Fruit fly (Drosophila melanogaster): ENCODE results near the gene BicD.
A peak's percentile ranks its signal among the peaks of the same experiment; 100 is the strongest.

BicD gene

dm6 chr2L:17449608-17450504 is 23.2 kb downstream of the BicD start, which contains the start of gene dl (continued):
- no peak for TF ChIP-seq hkb (optimal IDR thresholded peaks at IDR 0.05)
- peak; percentile 9; the same call in 1 of the 2 replicates for TF ChIP-seq hkb (GFP tag; IDR thresholded peaks at IDR 0.05)
- peak; percentile 35; the same call in 1 of the 2 replicates for TF ChIP-seq ato (GFP tag; IDR thresholded peaks at IDR 0.05; ENCODE audit: partially characterized antibody)
- peak; percentile 6 for TF ChIP-seq CG12659 (GFP tag; optimal IDR thresholded peaks at IDR 0.05)
- TF ChIP-seq CG13287 (GFP tag; IDR thresholded peaks at IDR 0.05; ENCODE audit: partially characterized antibody) = peak; percentile 38; the same call in 1 of the 2 replicates
- peak; percentile 42 for TF ChIP-seq CG13624 (GFP tag; optimal IDR thresholded peaks at IDR 0.05)
- TF ChIP-seq slbo (GFP tag; IDR thresholded peaks at IDR 0.05) = peak; percentile 28
- peak; percentile 10 for TF ChIP-seq gfzf (GFP tag; optimal IDR thresholded peaks at IDR 0.05)
- peak; percentile 18 for TF ChIP-seq gem (tag; optimal IDR thresholded peaks at IDR 0.05)
- TF ChIP-seq CG13123 (GFP tag; optimal IDR thresholded peaks at IDR 0.05) = no peak
- 0 out of 2 replicates have a peak, but pooled peaks have one; percentile 22 for TF ChIP-seq Atf6 (GFP tag; IDR thresholded peaks at IDR 0.05)
- peak; percentile 12 for TF ChIP-seq schlank (tag; optimal IDR thresholded peaks at IDR 0.05)
- no peak; the same call in 2 of the 3 replicates for TF ChIP-seq so (GFP tag; IDR thresholded peaks at IDR 0.05)
- no peak for TF ChIP-seq shn (GFP tag; optimal IDR thresholded peaks at IDR 0.05)
- peak; percentile 90 for TF ChIP-seq CG3163 (GFP tag; optimal IDR thresholded peaks at IDR 0.05)
- peak in 1 of 2 experiments; percentile 81 for TF ChIP-seq Pdp1 (GFP tag; optimal IDR thresholded peaks at IDR 0.05)
- TF ChIP-seq Scr (GFP tag; IDR thresholded peaks at IDR 0.05; ENCODE audit: partially characterized antibody) = peak; percentile 35; the same call in 1 of the 2 replicates
- peak; percentile 5 for TF ChIP-seq repo (GFP tag; optimal IDR thresholded peaks at IDR 0.05)
- peak; percentile 90 for TF ChIP-seq Jarid2 (GFP tag; optimal IDR thresholded peaks at IDR 0.05)
- no peak for TF ChIP-seq CG11093 (GFP tag; IDR thresholded peaks at IDR 0.05)
- peak; percentile 5 for TF ChIP-seq CG18262 (tag; optimal IDR thresholded peaks at IDR 0.05)
- TF ChIP-seq CG4360 (GFP tag; IDR thresholded peaks at IDR 0.05) = no peak
- peak; percentile 20; the same call in 1 of the 2 replicates for TF ChIP-seq Ptx1 (GFP tag; IDR thresholded peaks at IDR 0.05)
- TF ChIP-seq tup (GFP tag; optimal IDR thresholded peaks at IDR 0.05) = no peak
- TF ChIP-seq Sox102F (GFP tag; optimal IDR thresholded peaks at IDR 0.05) = peak; percentile 27
- TF ChIP-seq CG2199 (GFP tag; IDR thresholded peaks at IDR 0.05) = peak; percentile 13; the same call in 1 of the 3 replicates
- no peak for TF ChIP-seq CG14050 (GFP tag; IDR thresholded peaks at IDR 0.05)
- TF ChIP-seq CG17328 (GFP tag; IDR thresholded peaks at IDR 0.05) = no peak
- peak; percentile 5 for TF ChIP-seq Asciz (GFP tag; optimal IDR thresholded peaks at IDR 0.05)
- peak; percentile 84 for TF ChIP-seq D19B (GFP tag; optimal IDR thresholded peaks at IDR 0.05)
- TF ChIP-seq tna (GFP tag; IDR thresholded peaks at IDR 0.05; ENCODE audit: partially characterized antibody) = no peak
- TF ChIP-seq lbe (GFP tag; optimal IDR thresholded peaks at IDR 0.05) = peak; percentile 1
- peak; percentile 47; the same call in 1 of the 3 replicates for TF ChIP-seq CG11560 (tag; IDR thresholded peaks at IDR 0.05)
- TF ChIP-seq chinmo (GFP tag; IDR thresholded peaks at IDR 0.05; ENCODE audit: partially characterized antibody) = peak; percentile 85; the same call in 3 of the 4 replicates
- TF ChIP-seq CG9932 (GFP tag; IDR thresholded peaks at IDR 0.05) = peak; percentile 33; the same call in 1 of the 2 replicates
- TF ChIP-seq CG34422 (GFP tag; IDR thresholded peaks at IDR 0.05) = peak; percentile 18; the same call in 1 of the 3 replicates
- TF ChIP-seq Awh (GFP tag; IDR thresholded peaks at IDR 0.05) = 0 out of 2 replicates have a peak, but pooled peaks have one; percentile 7

dm6 chr2L:17448435-17448834 is 24.6 kb downstream of the BicD start:
- no peak for TF ChIP-seq Dref (GFP tag; IDR thresholded peaks at IDR 0.05)
- no peak for TF ChIP-seq NfI (GFP tag; optimal IDR thresholded peaks at IDR 0.05)
- no peak for TF ChIP-seq CG9609 (GFP tag; optimal IDR thresholded peaks at IDR 0.05)
- TF ChIP-seq CG7928 (GFP tag; optimal IDR thresholded peaks at IDR 0.05) = no peak
- no peak for TF ChIP-seq CG15696 (tag; optimal IDR thresholded peaks at IDR 0.05)
- TF ChIP-seq Dip3 (GFP tag; optimal IDR thresholded peaks at IDR 0.05) = no peak
- no peak for TF ChIP-seq BEAF-32 (GFP tag; optimal IDR thresholded peaks at IDR 0.05)
- no peak for TF ChIP-seq E2f1 (GFP tag; IDR thresholded peaks at IDR 0.05)
- peak; percentile 82; the same call in 2 of the 3 replicates for TF ChIP-seq CG2199 (GFP tag; IDR thresholded peaks at IDR 0.05)
- TF ChIP-seq Dbx (GFP tag; IDR thresholded peaks at IDR 0.05) = peak; percentile 17; the same call in 1 of the 3 replicates
- peak; percentile 80 for TF ChIP-seq Adf1 (GFP tag; IDR thresholded peaks at IDR 0.05)
- peak; percentile 46 for TF ChIP-seq CG10543 (GFP tag; optimal IDR thresholded peaks at IDR 0.05)
- no peak for TF ChIP-seq YL-1 (GFP tag; optimal IDR thresholded peaks at IDR 0.05)
- TF ChIP-seq CG4328 (GFP tag; optimal IDR thresholded peaks at IDR 0.05) = no peak

All from whole organism, embryonic.